Fruit fly (Drosophila melanogaster) whole organism, prepupa: ENCODE measurements around the gene CG13924.

ENCODE experiments used
- Blimp-1 ChIP-seq: fragments of 200-800 bp; sonication (Bioruptor generic); optimal IDR thresholded peaks from 3 replicates; lab custom pipeline; 2017; ENCODE audit warnings: missing biosample characterization, missing genetic modification characterization, mild to moderate bottlenecking, moderate library complexity, missing genetic modification reagents
- CG10631 ChIP-seq: fragments of 200-800 bp; sonication (Bioruptor generic); optimal IDR thresholded peaks from 2 replicates; lab custom pipeline; 2016; ENCODE audit warnings: missing biosample characterization, missing genetic modification characterization
- CG11294 ChIP-seq: fragments of 200-800 bp; sonication (Bioruptor generic); IDR thresholded peaks from 2 replicates; pipeline ENCODE4 v1.3.6; 2022; ENCODE audit warnings: missing biosample characterization, missing genetic modification characterization
- CG11762 ChIP-seq: fragments of 200-800 bp; sonication (Bioruptor generic); optimal IDR thresholded peaks from 3 replicates; lab custom pipeline; 2016; ENCODE audit warnings: missing biosample characterization, missing genetic modification characterization; ENCODE audit not compliant: insufficient read depth
- CG15336 ChIP-seq: fragments of 200-800 bp; sonication (Bioruptor generic); IDR thresholded peaks from 2 replicates; pipeline ENCODE4 v1.3.6; 2022; ENCODE audit warnings: missing biosample characterization, missing genetic modification characterization
- CG1621 ChIP-seq: fragments of 200-800 bp; sonication (Bioruptor generic); optimal IDR thresholded peaks from 3 replicates; lab custom pipeline; 2018; ENCODE audit warnings: missing biosample characterization, mild to moderate bottlenecking, missing genetic modification characterization
- CG16779 ChIP-seq: fragments of 200-800 bp; sonication (Bioruptor generic); optimal IDR thresholded peaks from 3 replicates; lab custom pipeline; 2017; ENCODE audit warnings: missing biosample characterization, mild to moderate bottlenecking, missing genetic modification characterization
- CG32006 ChIP-seq: fragments of 200-800 bp; sonication (Bioruptor generic); optimal IDR thresholded peaks from 3 replicates; lab custom pipeline; 2017; ENCODE audit warnings: missing biosample characterization, mild to moderate bottlenecking, missing genetic modification characterization
- CG34406 ChIP-seq: fragments of 200-800 bp; sonication (Bioruptor generic); optimal IDR thresholded peaks from 3 replicates; lab custom pipeline; 2016; ENCODE audit warnings: missing biosample characterization, missing genetic modification characterization
- CG6163 ChIP-seq: fragments of 200-800 bp; sonication (Bioruptor generic); IDR thresholded peaks from 3 replicates; pipeline ENCODE4 v1.3.6; 2022; ENCODE audit warnings: missing biosample characterization, missing genetic modification characterization
- CG6808 ChIP-seq: fragments of 200-800 bp; sonication (Bioruptor generic); optimal IDR thresholded peaks from 3 replicates; lab custom pipeline; 2017; ENCODE audit warnings: missing biosample characterization, missing genetic modification characterization, mild to moderate bottlenecking, moderate library complexity, missing genetic modification reagents
- CG6854 ChIP-seq: fragments of 200-800 bp; sonication (Bioruptor generic); optimal IDR thresholded peaks from 2 replicates; lab custom pipeline; 2017; ENCODE audit warnings: missing biosample characterization, mild to moderate bottlenecking, missing genetic modification characterization
- CG7368 ChIP-seq: fragments of 200-800 bp; sonication (Bioruptor generic); optimal IDR thresholded peaks from 3 replicates; lab custom pipeline; 2016; ENCODE audit warnings: missing biosample characterization, missing genetic modification characterization
- CG8119 ChIP-seq: fragments of 200-800 bp; sonication (Bioruptor generic); IDR thresholded peaks from 3 replicates; pipeline ENCODE4 v1.3.6; 2022; ENCODE audit warnings: missing biosample characterization, missing genetic modification characterization
- CG8319 ChIP-seq: fragments of 200-800 bp; sonication (Bioruptor generic); optimal IDR thresholded peaks from 3 replicates; lab custom pipeline; 2016; ENCODE audit warnings: missing biosample characterization, missing genetic modification characterization
- CG8632 ChIP-seq: fragments of 200-800 bp; sonication (Bioruptor generic); optimal IDR thresholded peaks from 3 replicates; lab custom pipeline; 2016; ENCODE audit warnings: missing biosample characterization, missing genetic modification characterization
- CG9139 ChIP-seq: fragments of 200-800 bp; sonication (Bioruptor generic); optimal IDR thresholded peaks from 3 replicates; lab custom pipeline; 2017; ENCODE audit warnings: missing biosample characterization, mild to moderate bottlenecking, missing genetic modification characterization
- Eip75B ChIP-seq: fragments of 200-800 bp; sonication (Bioruptor generic); optimal IDR thresholded peaks from 3 replicates; lab custom pipeline; 2016; ENCODE audit warnings: missing biosample characterization, missing genetic modification characterization
- Eip78C ChIP-seq: fragments of 200-800 bp; sonication (Bioruptor generic); peaks from one replicate; lab custom pipeline; 2016; ENCODE audit warnings: missing biosample characterization, missing genetic modification characterization
- Ets21C ChIP-seq: fragments of 200-800 bp; sonication (Bioruptor generic); optimal IDR thresholded peaks from 3 replicates; lab custom pipeline; 2016; ENCODE audit warnings: missing biosample characterization, missing genetic modification characterization
- Gug ChIP-seq: fragments of 200-800 bp; sonication (Bioruptor generic); IDR thresholded peaks from 2 replicates; pipeline ENCODE4 v1.3.6; 2022; ENCODE audit warnings: missing biosample characterization, missing genetic modification characterization
- Hr38 ChIP-seq: sonication (Bioruptor generic); optimal IDR thresholded peaks from 2 replicates; lab custom pipeline; 2016; ENCODE audit warnings: missing biosample characterization, missing genetic modification characterization
- Hr39 ChIP-seq: fragments of 200-800 bp; sonication (Bioruptor generic); optimal IDR thresholded peaks from 2 replicates; lab custom pipeline; 2016; ENCODE audit warnings: missing biosample characterization, missing genetic modification characterization
- Lpt ChIP-seq: fragments of 200-800 bp; sonication (Bioruptor generic); optimal IDR thresholded peaks from 3 replicates; lab custom pipeline; 2016; ENCODE audit warnings: missing biosample characterization, missing genetic modification characterization
- Met ChIP-seq: fragments of 200-800 bp; sonication (Bioruptor generic); optimal IDR thresholded peaks from 3 replicates; lab custom pipeline; 2016; ENCODE audit warnings: missing biosample characterization, missing genetic modification characterization
- OdsH ChIP-seq: fragments of 200-800 bp; sonication (Bioruptor generic); optimal IDR thresholded peaks from 3 replicates; lab custom pipeline; 2016; ENCODE audit warnings: missing biosample characterization, missing genetic modification characterization
- Smox ChIP-seq: fragments of 200-800 bp; sonication (Bioruptor generic); optimal IDR thresholded peaks from 3 replicates; lab custom pipeline; 2016; ENCODE audit warnings: missing biosample characterization, missing genetic modification characterization
- Sox102F ChIP-seq: fragments of 200-800 bp; sonication (Bioruptor generic); optimal IDR thresholded peaks from 2 replicates; lab custom pipeline; 2016; ENCODE audit warnings: missing biosample characterization, mild to moderate bottlenecking, missing genetic modification characterization
- Sox14 ChIP-seq: fragments of 200-800 bp; sonication (Bioruptor generic); optimal IDR thresholded peaks from 3 replicates; lab custom pipeline; 2016; ENCODE audit warnings: missing biosample characterization, missing genetic modification characterization
- Sox15 ChIP-seq: fragments of 200-800 bp; sonication (Bioruptor generic); optimal IDR thresholded peaks from 3 replicates; lab custom pipeline; 2016; ENCODE audit warnings: missing biosample characterization, missing genetic modification characterization
- achi ChIP-seq: fragments of 200-800 bp; sonication (Bioruptor generic); optimal IDR thresholded peaks from 3 replicates; lab custom pipeline; 2016; ENCODE audit warnings: missing biosample characterization, missing genetic modification characterization
- acj6 ChIP-seq: fragments of 200-800 bp; sonication (Bioruptor generic); optimal IDR thresholded peaks from 3 replicates; lab custom pipeline; 2016; ENCODE audit warnings: missing biosample characterization, missing genetic modification characterization
- dac ChIP-seq: fragments of 200-800 bp; sonication (Bioruptor generic); optimal IDR thresholded peaks from 2 replicates; lab custom pipeline; 2017; ENCODE audit warnings: missing biosample characterization, mild to moderate bottlenecking, missing genetic modification characterization
- fd59A ChIP-seq: fragments of 200-800 bp; sonication (Bioruptor generic); optimal IDR thresholded peaks from 2 replicates; lab custom pipeline; 2017; ENCODE audit warnings: missing biosample characterization, mild to moderate bottlenecking, missing genetic modification characterization, missing genetic modification reagents
- fd85E ChIP-seq: fragments of 200-800 bp; sonication (Bioruptor generic); optimal IDR thresholded peaks from 3 replicates; lab custom pipeline; 2016; ENCODE audit warnings: missing biosample characterization, missing genetic modification characterization
- fkh ChIP-seq: fragments of 200-800 bp; sonication (Bioruptor generic); optimal IDR thresholded peaks from 3 replicates; lab custom pipeline; 2017; ENCODE audit warnings: missing biosample characterization, mild to moderate bottlenecking, missing genetic modification characterization, moderate library complexity
- lz ChIP-seq: fragments of 200-800 bp; sonication (Bioruptor generic); optimal IDR thresholded peaks from 3 replicates; lab custom pipeline; 2016; ENCODE audit warnings: missing biosample characterization, missing genetic modification characterization
- net ChIP-seq: fragments of 200-800 bp; sonication (Bioruptor generic); optimal IDR thresholded peaks from 3 replicates; lab custom pipeline; 2016; ENCODE audit warnings: missing biosample characterization, missing genetic modification characterization
- pdm3 ChIP-seq: fragments of 200-800 bp; sonication (Bioruptor generic); optimal IDR thresholded peaks from 3 replicates; lab custom pipeline; 2016; ENCODE audit warnings: missing biosample characterization, missing genetic modification characterization
- spab ChIP-seq: fragments of 200-800 bp; sonication (Bioruptor generic); optimal IDR thresholded peaks from 2 replicates; lab custom pipeline; 2017; ENCODE audit warnings: missing biosample characterization, mild to moderate bottlenecking, missing genetic modification characterization, missing genetic modification reagents
- ss ChIP-seq, 2 experiments: fragments of 200-800 bp; sonication (Bioruptor generic); optimal IDR thresholded peaks; 2 replicates in 1 of 2; 3 replicates in 1 of 2; lab custom pipeline; 2017 to 2018; ENCODE audit warnings: mild to moderate bottlenecking in 2 of 2, missing biosample characterization in 2 of 2, missing genetic modification characterization in 2 of 2, moderate library complexity in 1 of 2
- svp ChIP-seq: fragments of 200-800 bp; sonication (Bioruptor generic); peaks from one replicate; lab custom pipeline; 2016; ENCODE audit warnings: missing biosample characterization, missing genetic modification characterization
- vri ChIP-seq: fragments of 200-800 bp; sonication (Bioruptor generic); optimal IDR thresholded peaks from 3 replicates; lab custom pipeline; 2016; ENCODE audit warnings: missing biosample characterization, mild to moderate bottlenecking, missing genetic modification characterization

Gene CG13924

DNA sequence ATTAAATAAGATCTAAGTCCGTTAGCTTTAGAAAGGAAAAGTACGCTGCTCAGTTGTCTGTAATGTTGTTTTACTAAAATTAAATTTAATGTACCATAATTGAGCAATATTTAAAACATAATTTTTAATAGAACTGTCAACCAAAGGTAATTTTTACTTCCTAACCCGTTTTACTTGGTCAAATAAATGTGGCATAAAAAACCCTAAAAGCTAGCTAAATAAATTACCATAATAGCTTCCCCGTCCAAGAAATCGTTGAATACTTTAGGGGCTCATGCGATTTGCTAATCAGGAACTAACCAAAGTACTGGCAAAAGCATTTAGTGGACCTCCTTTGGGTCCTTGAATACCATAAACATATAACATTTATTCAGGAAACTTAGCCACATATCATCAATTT lies 19.3 kb upstream of the CG13924 start:
- TF ChIP-seq CG8319 (no peak), CG8119 (GFP tag; lab: Robert Waterston, UW) (no peak), Eip75B (GFP tag; lab: Kevin White, UChicago) (no peak), Blimp-1 (no peak), CG9139 (GFP tag; lab: Kevin White, UChicago) (no peak), acj6 (GFP tag; lab: Kevin White, UChicago) (no peak), CG6854 (GFP tag; lab: Kevin White, UChicago) (no peak), CG6163 (no peak), fd59A (no peak), OdsH (GFP tag; lab: Kevin White, UChicago) (no peak), lz (GFP tag; lab: Kevin White, UChicago) (no peak), Sox102F (GFP tag; lab: Kevin White, UChicago) (no peak), ss (GFP tag; optimal IDR thresholded peaks at IDR 0.05; lab: Kevin White, UChicago) (no peak), vri (GFP tag; lab: Kevin White, UChicago) (no peak), CG16779 (tag; lab: Kevin White, UChicago) (no peak), svp (GFP tag; lab: Kevin White, UChicago) (no peak), spab (GFP tag; lab: Kevin White, UChicago) (no peak)

DNA sequence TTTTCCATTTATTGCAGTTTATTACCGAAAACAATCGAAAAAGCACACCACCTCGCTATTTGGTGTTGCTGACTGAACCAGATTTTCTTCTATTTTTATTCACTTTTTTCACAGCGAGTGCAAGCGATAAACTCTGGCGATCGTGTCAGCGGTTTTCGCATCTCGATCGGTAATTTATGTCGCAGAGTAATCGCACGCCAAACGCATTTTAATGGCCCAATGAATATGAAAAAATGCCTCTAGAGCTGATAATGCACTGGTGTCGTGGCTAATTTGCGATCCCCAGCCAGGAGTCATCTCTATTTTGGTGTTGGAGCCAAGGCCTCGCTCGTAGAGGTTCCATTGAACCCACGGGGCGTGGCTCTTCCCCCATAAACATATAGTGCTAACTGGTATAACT lies 16.5 kb upstream of the CG13924 start:
- TF ChIP-seq svp (GFP tag; lab: Kevin White, UChicago) (peak; percentile 96), Sox15 (GFP tag; lab: Kevin White, UChicago) (no peak)

DNA sequence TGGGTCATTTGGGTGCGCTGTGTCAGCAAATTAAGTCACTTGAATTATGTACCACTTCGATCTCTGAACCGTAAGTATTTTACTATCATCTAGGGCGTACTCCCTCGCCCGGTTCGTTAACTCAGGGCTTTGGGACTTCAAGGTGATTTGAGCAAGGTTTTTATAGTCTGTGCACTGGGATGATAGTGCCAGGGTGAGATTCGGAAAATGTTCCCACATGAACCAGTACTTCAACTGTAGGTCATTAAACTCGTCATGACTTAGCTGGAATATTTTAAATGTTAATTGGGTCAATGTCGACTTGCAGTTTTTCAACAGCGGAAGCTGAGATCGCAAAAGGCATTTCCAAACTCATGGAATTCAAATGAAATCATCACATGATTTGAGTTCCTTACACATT lies 14.3 kb upstream of the CG13924 start, which contains the start of gene CNMa:
TSS of gene CNMa (minus strand) at position 101 of the 400 bp plus-strand sequence.
- TF ChIP-seq svp (GFP tag; lab: Kevin White, UChicago) = peak; percentile 36
- TF ChIP-seq CG6854 (GFP tag; lab: Kevin White, UChicago) = no peak
- no peak for TF ChIP-seq CG34406 (GFP tag; lab: Kevin White, UChicago)
- TF ChIP-seq fd59A = no peak
- TF ChIP-seq Eip78C = no peak
- no peak for TF ChIP-seq CG10631 (GFP tag; lab: Kevin White, UChicago)
- no peak for TF ChIP-seq CG32006 (GFP tag; lab: Kevin White, UChicago)

DNA sequence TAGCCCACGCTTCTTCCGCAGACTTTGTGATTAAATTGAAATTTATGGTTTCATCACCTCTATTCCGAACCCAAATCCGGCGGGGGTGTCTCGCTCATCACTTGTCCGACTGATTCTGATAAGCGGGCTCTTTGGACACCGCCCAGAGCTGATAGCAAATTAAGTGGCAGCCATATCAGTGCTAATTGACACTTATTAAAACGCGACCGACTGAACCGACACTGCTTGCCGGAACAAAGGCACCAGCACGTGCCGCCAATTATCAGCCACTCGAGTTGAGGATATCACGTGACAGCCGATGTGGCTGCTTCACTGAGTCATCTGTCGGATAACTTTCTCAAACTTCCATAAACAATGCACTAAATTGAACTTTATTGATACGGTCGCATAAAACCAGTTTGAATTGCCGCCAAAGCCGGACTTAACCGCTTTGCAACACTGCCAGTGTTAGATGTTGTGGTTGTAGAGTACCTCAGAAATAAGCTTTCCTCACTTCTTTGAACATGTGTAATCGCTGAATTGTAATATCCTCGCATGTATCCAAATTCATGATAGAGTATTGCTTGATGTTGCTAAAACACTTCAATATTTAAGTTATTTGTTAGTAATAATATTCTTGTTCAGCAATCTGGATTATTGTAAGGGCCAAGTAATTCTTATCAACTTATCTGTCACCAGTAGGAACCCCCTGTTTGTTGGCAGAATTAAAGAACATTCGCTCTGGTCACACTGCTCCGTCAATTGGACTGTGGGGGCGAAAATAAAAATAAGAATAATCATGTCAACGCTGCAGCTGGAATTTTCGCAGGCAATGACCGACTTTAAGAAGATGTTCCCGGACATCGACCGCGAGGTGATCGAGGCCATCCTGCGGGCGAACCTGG lies 13.1 kb upstream of the CG13924 start, which contains the start of gene CG12024:
TSS of gene CG12024 (plus strand) at position 699 of the 884 bp plus-strand sequence.
- peak; percentile 11; the same call in 1 of the 2 replicates for TF ChIP-seq CG11294 (GFP tag; lab: Robert Waterston, UW)
- TF ChIP-seq CG11762 (GFP tag; lab: Kevin White, UChicago) = peak; percentile 9
- TF ChIP-seq CG6854 (GFP tag; lab: Kevin White, UChicago) = no peak
- no peak for TF ChIP-seq Blimp-1
- peak; percentile 49 for TF ChIP-seq Ets21C (GFP tag; lab: Kevin White, UChicago)
- TF ChIP-seq OdsH (GFP tag; lab: Kevin White, UChicago) = peak; percentile 73
- peak; percentile 5 for TF ChIP-seq CG7368
- peak; percentile 17 for TF ChIP-seq Lpt (GFP tag; lab: Kevin White, UChicago)
- TF ChIP-seq pdm3 (GFP tag; lab: Kevin White, UChicago) = peak; percentile 76
- TF ChIP-seq CG15336 (GFP tag; lab: Robert Waterston, UW) = no peak
- TF ChIP-seq CG6808 (GFP tag; lab: Kevin White, UChicago) = peak; percentile 15
- TF ChIP-seq Hr38 (GFP tag; lab: Kevin White, UChicago) = no peak
- TF ChIP-seq Hr39 (GFP tag; lab: Kevin White, UChicago) = peak; percentile 76
- TF ChIP-seq net = peak; percentile 10
- TF ChIP-seq dac (GFP tag; lab: Kevin White, UChicago) = peak; percentile 39
- no peak for TF ChIP-seq fd85E
- no peak for TF ChIP-seq CG8119 (GFP tag; lab: Robert Waterston, UW)
- peak; percentile 57 for TF ChIP-seq Gug (GFP tag; lab: Robert Waterston, UW)
- TF ChIP-seq Sox14 (GFP tag; lab: Kevin White, UChicago) = peak; percentile 83
- TF ChIP-seq CG9139 (GFP tag; lab: Kevin White, UChicago) = no peak
- peak; percentile 58 for TF ChIP-seq Smox (GFP tag; lab: Kevin White, UChicago)
- TF ChIP-seq Met (GFP tag; lab: Kevin White, UChicago) = peak; percentile 69
- no peak for TF ChIP-seq CG16779 (tag; lab: Kevin White, UChicago)
- TF ChIP-seq CG8632 (GFP tag; lab: Kevin White, UChicago) = no peak
- TF ChIP-seq vri (GFP tag; lab: Kevin White, UChicago) = peak; percentile 15
- TF ChIP-seq fkh = peak; percentile 7
- peak; percentile 69 for TF ChIP-seq CG10631 (GFP tag; lab: Kevin White, UChicago)
- no peak for TF ChIP-seq CG6163
- TF ChIP-seq CG1621 = no peak
- TF ChIP-seq achi = peak; percentile 73
- peak; percentile 32 for TF ChIP-seq CG34406 (GFP tag; lab: Kevin White, UChicago)
